Worm (Caenorhabditis elegans): ENCODE results near the gene F26D2.14.

The F26D2.14 gene

ce11 chrV:16437546-16437945 is 1.9 kb downstream of the F26D2.14 start, which contains the start of gene F26D2.15:
TSS of gene F26D2.15 (plus strand) at chrV:16437846.
- TF ChIP-seq ztf-29 (GFP tag; IDR thresholded peaks at IDR 0.05) (no peak), ref-1 (GFP tag; conservative IDR thresholded peaks at IDR 0.05) (no peak), T22C8.4 (GFP tag; IDR thresholded peaks at IDR 0.05) (no peak), klf-2 (GFP tag; conservative IDR thresholded peaks at IDR 0.05) (no peak), tab-1 (GFP tag; IDR thresholded peaks at IDR 0.05) (no peak), ztf-23 (GFP tag; IDR thresholded peaks at IDR 0.05) (no peak), flt-1 (GFP tag; IDR thresholded peaks at IDR 0.05) (no peak), med-1 (GFP tag; optimal IDR thresholded peaks at IDR 0.05; ENCODE audit: insufficient read depth) (no peak), cog-1 (tag; optimal IDR thresholded peaks at IDR 0.05) (no peak)

- TF ChIP-seq klf-2 (GFP tag; conservative IDR thresholded peaks at IDR 0.05): no peak
- no peak for TF ChIP-seq T22C8.4 (GFP tag; IDR thresholded peaks at IDR 0.05)
- TF ChIP-seq med-1 (GFP tag; optimal IDR thresholded peaks at IDR 0.05; ENCODE audit: insufficient read depth): no peak
- no peak for TF ChIP-seq ref-1 (GFP tag; conservative IDR thresholded peaks at IDR 0.05)
- no peak for TF ChIP-seq cog-1 (tag; optimal IDR thresholded peaks at IDR 0.05)
- no peak for TF ChIP-seq ztf-23 (GFP tag; IDR thresholded peaks at IDR 0.05)
- no peak for TF ChIP-seq flt-1 (GFP tag; IDR thresholded peaks at IDR 0.05)
- no peak for TF ChIP-seq ztf-29 (GFP tag; IDR thresholded peaks at IDR 0.05)
- TF ChIP-seq tab-1 (GFP tag; IDR thresholded peaks at IDR 0.05): no peak
Observed at ce11 chrV:16443626-16444025, 8.0 kb downstream of the F26D2.14 start, which contains the start of gene srh-141. TSS of gene srh-141 (plus strand) at chrV:16443926.

ce11 chrV:16445676-16446075 is 10.0 kb downstream of the F26D2.14 start, which contains the start of gene T08G3.6:
TSS of gene T08G3.6 (plus strand) at chrV:16445976.
- no peak for TF ChIP-seq ztf-23 (GFP tag; IDR thresholded peaks at IDR 0.05)
- TF ChIP-seq klf-2 (GFP tag; conservative IDR thresholded peaks at IDR 0.05): no peak
- no peak for TF ChIP-seq T22C8.4 (GFP tag; IDR thresholded peaks at IDR 0.05)
- TF ChIP-seq ref-1 (GFP tag; conservative IDR thresholded peaks at IDR 0.05): no peak
- no peak for TF ChIP-seq cog-1 (tag; optimal IDR thresholded peaks at IDR 0.05)
- no peak for TF ChIP-seq flt-1 (GFP tag; IDR thresholded peaks at IDR 0.05)
- TF ChIP-seq tab-1 (GFP tag; IDR thresholded peaks at IDR 0.05): no peak
- no peak for TF ChIP-seq ztf-29 (GFP tag; IDR thresholded peaks at IDR 0.05)
- no peak for TF ChIP-seq med-1 (GFP tag; optimal IDR thresholded peaks at IDR 0.05; ENCODE audit: insufficient read depth)

ce11 chrV:16446191-16446590 is 10.5 kb downstream of the F26D2.14 start:
- TF ChIP-seq ref-1 (GFP tag; conservative IDR thresholded peaks at IDR 0.05): no peak
- TF ChIP-seq ztf-29 (GFP tag; IDR thresholded peaks at IDR 0.05): no peak
- TF ChIP-seq klf-2 (GFP tag; conservative IDR thresholded peaks at IDR 0.05): no peak
- no peak for TF ChIP-seq tab-1 (GFP tag; IDR thresholded peaks at IDR 0.05)
- TF ChIP-seq ztf-23 (GFP tag; IDR thresholded peaks at IDR 0.05): no peak
- no peak for TF ChIP-seq med-1 (GFP tag; optimal IDR thresholded peaks at IDR 0.05; ENCODE audit: insufficient read depth)
- TF ChIP-seq T22C8.4 (GFP tag; IDR thresholded peaks at IDR 0.05): no peak
- no peak for TF ChIP-seq flt-1 (GFP tag; IDR thresholded peaks at IDR 0.05)
- no peak for TF ChIP-seq cog-1 (tag; optimal IDR thresholded peaks at IDR 0.05)

ce11 chrV:16447735-16448134 is 12.1 kb downstream of the F26D2.14 start, which contains the start of gene T08G3.13:
TSS of gene T08G3.13 (plus strand) at chrV:16448035.
- no peak for TF ChIP-seq ref-1 (GFP tag; conservative IDR thresholded peaks at IDR 0.05)
- no peak for TF ChIP-seq cog-1 (tag; optimal IDR thresholded peaks at IDR 0.05)
- TF ChIP-seq ztf-29 (GFP tag; IDR thresholded peaks at IDR 0.05): no peak
- TF ChIP-seq ztf-23 (GFP tag; IDR thresholded peaks at IDR 0.05): no peak
- TF ChIP-seq tab-1 (GFP tag; IDR thresholded peaks at IDR 0.05): no peak
- TF ChIP-seq T22C8.4 (GFP tag; IDR thresholded peaks at IDR 0.05): no peak
- TF ChIP-seq flt-1 (GFP tag; IDR thresholded peaks at IDR 0.05): no peak

ce11 chrV:16455065-16455464 is 19.4 kb downstream of the F26D2.14 start, which contains the start of gene str-14:
TSS of gene str-14 (minus strand) at chrV:16455165.
- no peak for TF ChIP-seq ref-1 (GFP tag; conservative IDR thresholded peaks at IDR 0.05)
- no peak for TF ChIP-seq tab-1 (GFP tag; IDR thresholded peaks at IDR 0.05)
- no peak for TF ChIP-seq klf-2 (GFP tag; conservative IDR thresholded peaks at IDR 0.05)
- TF ChIP-seq cog-1 (tag; optimal IDR thresholded peaks at IDR 0.05): no peak
- TF ChIP-seq ztf-23 (GFP tag; IDR thresholded peaks at IDR 0.05): no peak
- no peak for TF ChIP-seq flt-1 (GFP tag; IDR thresholded peaks at IDR 0.05)
- no peak for TF ChIP-seq ztf-29 (GFP tag; IDR thresholded peaks at IDR 0.05)
- no peak for TF ChIP-seq T22C8.4 (GFP tag; IDR thresholded peaks at IDR 0.05)
- TF ChIP-seq med-1 (GFP tag; optimal IDR thresholded peaks at IDR 0.05; ENCODE audit: insufficient read depth): no peak

- no peak for TF ChIP-seq klf-2 (GFP tag; conservative IDR thresholded peaks at IDR 0.05)
- no peak for TF ChIP-seq cog-1 (tag; optimal IDR thresholded peaks at IDR 0.05)
- no peak for TF ChIP-seq tab-1 (GFP tag; IDR thresholded peaks at IDR 0.05)
- no peak for TF ChIP-seq ref-1 (GFP tag; conservative IDR thresholded peaks at IDR 0.05)
- no peak for TF ChIP-seq T22C8.4 (GFP tag; IDR thresholded peaks at IDR 0.05)
- no peak for TF ChIP-seq flt-1 (GFP tag; IDR thresholded peaks at IDR 0.05)
- TF ChIP-seq ztf-29 (GFP tag; IDR thresholded peaks at IDR 0.05): no peak
- TF ChIP-seq ztf-23 (GFP tag; IDR thresholded peaks at IDR 0.05): no peak
- no peak for TF ChIP-seq med-1 (GFP tag; optimal IDR thresholded peaks at IDR 0.05; ENCODE audit: insufficient read depth)
Observed at ce11 chrV:16458714-16459113, 23.1 kb downstream of the F26D2.14 start, which contains the start of gene str-15. TSS of gene str-15 (minus strand) at chrV:16458814.

- TF ChIP-seq T22C8.4 (GFP tag; IDR thresholded peaks at IDR 0.05) (no peak), ztf-29 (GFP tag; IDR thresholded peaks at IDR 0.05) (no peak), ref-1 (GFP tag; conservative IDR thresholded peaks at IDR 0.05) (no peak), tab-1 (GFP tag; IDR thresholded peaks at IDR 0.05) (no peak), flt-1 (GFP tag; IDR thresholded peaks at IDR 0.05) (no peak), med-1 (GFP tag; optimal IDR thresholded peaks at IDR 0.05; ENCODE audit: insufficient read depth) (no peak), cog-1 (tag; optimal IDR thresholded peaks at IDR 0.05) (no peak), ztf-23 (GFP tag; IDR thresholded peaks at IDR 0.05) (no peak), klf-2 (GFP tag; conservative IDR thresholded peaks at IDR 0.05) (no peak)
Observed at ce11 chrV:16459377-16459776, 23.7 kb downstream of the F26D2.14 start.

ce11 chrV:16460866-16461265 is 25.2 kb downstream of the F26D2.14 start, which contains the start of gene srh-142:
TSS of gene srh-142 (minus strand) at chrV:16460966.
- TF ChIP-seq tab-1 (GFP tag; IDR thresholded peaks at IDR 0.05) (no peak), flt-1 (GFP tag; IDR thresholded peaks at IDR 0.05) (no peak), T22C8.4 (GFP tag; IDR thresholded peaks at IDR 0.05) (no peak), cog-1 (tag; optimal IDR thresholded peaks at IDR 0.05) (no peak)

ce11 chrV:16467840-16468239 is 32.2 kb downstream of the F26D2.14 start, which contains the start of gene sru-44:
TSS of gene sru-44 (minus strand) at chrV:16467940.
- TF ChIP-seq flt-1 (GFP tag; IDR thresholded peaks at IDR 0.05) (no peak), cog-1 (tag; optimal IDR thresholded peaks at IDR 0.05) (no peak), ztf-29 (GFP tag; IDR thresholded peaks at IDR 0.05) (no peak), ref-1 (GFP tag; conservative IDR thresholded peaks at IDR 0.05) (no peak), klf-2 (GFP tag; conservative IDR thresholded peaks at IDR 0.05) (no peak), tab-1 (GFP tag; IDR thresholded peaks at IDR 0.05) (no peak), T22C8.4 (GFP tag; IDR thresholded peaks at IDR 0.05) (no peak), med-1 (GFP tag; optimal IDR thresholded peaks at IDR 0.05; ENCODE audit: insufficient read depth) (no peak), ztf-23 (GFP tag; IDR thresholded peaks at IDR 0.05) (no peak)

All from whole organism, midembryonic.